Worm (Caenorhabditis elegans) whole organism, mixed stage, embryonic: ENCODE data around the gene W09G12.9.

Experiments
- ceh-39 ChIP-seq: fragments of 150-350 bp; optimal IDR thresholded peaks from 2 replicates; lab custom pipeline; 2014; ENCODE audit warnings: missing biosample characterization, missing genetic modification characterization
- ces-1 ChIP-seq: fragments of 150-350 bp; optimal IDR thresholded peaks from 2 replicates; lab custom pipeline; 2014; ENCODE audit warnings: missing biosample characterization, missing genetic modification reagents, missing genetic modification characterization
- cnd-1 ChIP-seq: fragments of 200-800 bp; sonication (Bioruptor generic); optimal IDR thresholded peaks from 2 replicates; lab custom pipeline; 2018; ENCODE audit warnings: mild to moderate bottlenecking, missing genetic modification characterization, missing compliant biosample characterization
- elt-3 ChIP-seq: fragments of 150-350 bp; optimal IDR thresholded peaks from 2 replicates; lab custom pipeline; 2014; ENCODE audit warnings: missing biosample characterization, missing genetic modification characterization
- lin-13 ChIP-seq: fragments of 150-350 bp; optimal IDR thresholded peaks from 2 replicates; lab custom pipeline; 2014; ENCODE audit warnings: missing biosample characterization, missing genetic modification characterization
- lsy-2 ChIP-seq: fragments of 150-350 bp; optimal IDR thresholded peaks from 2 replicates; lab custom pipeline; 2014; ENCODE audit warnings: missing biosample characterization, missing genetic modification characterization
- nhr-28 ChIP-seq: fragments of 150-350 bp; optimal IDR thresholded peaks from 2 replicates; lab custom pipeline; 2014; ENCODE audit warnings: missing biosample characterization, missing genetic modification characterization
- nhr-76 ChIP-seq: sonication (generic microtip); optimal IDR thresholded peaks from 2 replicates; lab custom pipeline; 2017; ENCODE audit warnings: missing biosample characterization, missing genetic modification characterization
- snpc-4 ChIP-seq: fragments of 150-350 bp; optimal IDR thresholded peaks from 2 replicates; lab custom pipeline; 2014; ENCODE audit warnings: missing biosample characterization, missing genetic modification characterization
- unc-39 ChIP-seq: fragments of 150-350 bp; optimal IDR thresholded peaks from 2 replicates; lab custom pipeline; 2014; ENCODE audit warnings: missing biosample characterization, missing genetic modification characterization

ce11 chrIV:1209320-1209719 lies 7.1 kb upstream of the W09G12.9 start:
- TF ChIP-seq nhr-28 (tag; lab: Kevin White, UChicago): no peak
- TF ChIP-seq cnd-1 (tag; lab: Kevin White, UChicago): no peak
- TF ChIP-seq unc-39 (tag; lab: Kevin White, UChicago): no peak
- TF ChIP-seq snpc-4 (tag; lab: Kevin White, UChicago): no peak
- TF ChIP-seq lin-13: no peak
- TF ChIP-seq ces-1 (GFP tag; lab: Kevin White, UChicago): no peak
- TF ChIP-seq nhr-76 (tag; lab: Kevin White, UChicago): no peak
- no peak for TF ChIP-seq lsy-2 (tag; lab: Kevin White, UChicago)
- TF ChIP-seq ceh-39 (tag; lab: Kevin White, UChicago): no peak
- TF ChIP-seq elt-3 (tag; lab: Kevin White, UChicago): no peak
